Worm (Caenorhabditis elegans): ENCODE measurements around the gene clec-49.

ce11 chrV:19794931-19795330 is 43.9 kb upstream of the clec-49 start, which contains the start of gene M162.7:
- no peak for TF ChIP-seq mab-5 (tag; optimal IDR thresholded peaks at IDR 0.05)
- TF ChIP-seq lin-32 (GFP tag; optimal IDR thresholded peaks at IDR 0.05) = no peak
- TF ChIP-seq drap-1 (GFP tag; optimal IDR thresholded peaks at IDR 0.05) = no peak

Data from whole organism, mixed stage, embryonic.